Worm (Caenorhabditis elegans) whole organism, mixed stage, embryonic: ENCODE results near the gene F19D8.2.

Experiments
- M03D4.4 ChIP-seq: sonication (generic microtip); optimal IDR thresholded peaks from 2 replicates; lab custom pipeline; 2017; ENCODE audit warnings: mild to moderate bottlenecking, missing genetic modification characterization, missing compliant biosample characterization
- bed-3 ChIP-seq: fragments of 200-800 bp; sonication (Bioruptor generic); optimal IDR thresholded peaks from 3 replicates; lab custom pipeline; 2018; ENCODE audit warnings: mild to moderate bottlenecking, missing genetic modification characterization, moderate library complexity, missing compliant biosample characterization
- blmp-1 ChIP-seq: fragments of 150-350 bp; optimal IDR thresholded peaks from 2 replicates; lab custom pipeline; 2014; ENCODE audit warnings: missing biosample characterization, missing genetic modification characterization
- ceh-39 ChIP-seq: fragments of 150-350 bp; optimal IDR thresholded peaks from 2 replicates; lab custom pipeline; 2014; ENCODE audit warnings: missing biosample characterization, missing genetic modification characterization
- ceh-43 ChIP-seq: fragments of 200-800 bp; sonication (Bioruptor generic); optimal IDR thresholded peaks from 2 replicates; lab custom pipeline; 2018; ENCODE audit warnings: mild to moderate bottlenecking, missing genetic modification characterization, moderate library complexity, missing compliant biosample characterization
- ceh-83 ChIP-seq: fragments of 200-800 bp; sonication (Bioruptor generic); optimal IDR thresholded peaks from 2 replicates; lab custom pipeline; 2018; ENCODE audit warnings: mild to moderate bottlenecking, missing genetic modification characterization, missing compliant biosample characterization
- ces-1 ChIP-seq: fragments of 150-350 bp; optimal IDR thresholded peaks from 2 replicates; lab custom pipeline; 2014; ENCODE audit warnings: missing biosample characterization, missing genetic modification reagents, missing genetic modification characterization
- cnd-1 ChIP-seq: fragments of 200-800 bp; sonication (Bioruptor generic); optimal IDR thresholded peaks from 2 replicates; lab custom pipeline; 2018; ENCODE audit warnings: mild to moderate bottlenecking, missing genetic modification characterization, missing compliant biosample characterization
- drap-1 ChIP-seq: fragments of 200-800 bp; sonication (Bioruptor generic); optimal IDR thresholded peaks from 3 replicates; lab custom pipeline; 2018; ENCODE audit warnings: mild to moderate bottlenecking, missing genetic modification characterization, missing compliant biosample characterization
- elt-1 ChIP-seq: sonication (generic microtip); optimal IDR thresholded peaks from 2 replicates; lab custom pipeline; 2017; ENCODE audit warnings: missing genetic modification characterization, mild to moderate bottlenecking, missing compliant biosample characterization, antibody characterized with exemption, moderate library complexity, borderline replicate concordance; ENCODE audit not compliant: insufficient read depth
- elt-3 ChIP-seq: fragments of 150-350 bp; optimal IDR thresholded peaks from 2 replicates; lab custom pipeline; 2014; ENCODE audit warnings: missing biosample characterization, missing genetic modification characterization
- flh-1 ChIP-seq: fragments of 200-800 bp; sonication (Bioruptor generic); optimal IDR thresholded peaks from 2 replicates; lab custom pipeline; 2018; ENCODE audit warnings: mild to moderate bottlenecking, missing genetic modification characterization, moderate library complexity, missing compliant biosample characterization
- ham-2 ChIP-seq: fragments of 200-800 bp; sonication (Bioruptor generic); optimal IDR thresholded peaks from 2 replicates; lab custom pipeline; 2018; ENCODE audit warnings: mild to moderate bottlenecking, missing genetic modification characterization, missing compliant biosample characterization
- hlh-1 ChIP-seq: fragments of 150-350 bp; optimal IDR thresholded peaks from 2 replicates; lab custom pipeline; 2014; ENCODE audit warnings: missing biosample characterization, missing genetic modification reagents, missing genetic modification characterization
- lin-13 ChIP-seq: fragments of 150-350 bp; optimal IDR thresholded peaks from 2 replicates; lab custom pipeline; 2014; ENCODE audit warnings: missing biosample characterization, missing genetic modification characterization
- lin-32 ChIP-seq: fragments of 200-800 bp; sonication (Bioruptor generic); optimal IDR thresholded peaks from 2 replicates; lab custom pipeline; 2018; ENCODE audit warnings: mild to moderate bottlenecking, missing genetic modification characterization, missing compliant biosample characterization
- lsy-2 ChIP-seq: fragments of 150-350 bp; optimal IDR thresholded peaks from 2 replicates; lab custom pipeline; 2014; ENCODE audit warnings: missing biosample characterization, missing genetic modification characterization
- mab-5 ChIP-seq: fragments of 150-350 bp; optimal IDR thresholded peaks from 2 replicates; lab custom pipeline; 2014; ENCODE audit warnings: missing biosample characterization, missing genetic modification characterization
- mep-1 ChIP-seq: fragments of 150-350 bp; optimal IDR thresholded peaks from 2 replicates; lab custom pipeline; 2017; ENCODE audit warnings: missing biosample characterization, missing genetic modification reagents, missing genetic modification characterization, inconsistent platforms
- mls-2 ChIP-seq: sonication (generic microtip); optimal IDR thresholded peaks from 2 replicates; lab custom pipeline; 2016; ENCODE audit warnings: mild to moderate bottlenecking, missing genetic modification characterization, moderate library complexity, missing compliant biosample characterization
- nhr-12 ChIP-seq: fragments of 150-350 bp; optimal IDR thresholded peaks from 2 replicates; lab custom pipeline; 2014; ENCODE audit warnings: missing biosample characterization, missing genetic modification characterization
- nhr-2 ChIP-seq: fragments of 150-350 bp; optimal IDR thresholded peaks from 2 replicates; lab custom pipeline; 2014; ENCODE audit warnings: missing biosample characterization, missing genetic modification characterization
- nhr-237 ChIP-seq: fragments of 150-350 bp; optimal IDR thresholded peaks from 2 replicates; lab custom pipeline; 2014; ENCODE audit warnings: missing biosample characterization, missing genetic modification characterization
- nhr-28 ChIP-seq: fragments of 150-350 bp; optimal IDR thresholded peaks from 2 replicates; lab custom pipeline; 2014; ENCODE audit warnings: missing biosample characterization, missing genetic modification characterization
- nhr-76 ChIP-seq: sonication (generic microtip); optimal IDR thresholded peaks from 2 replicates; lab custom pipeline; 2017; ENCODE audit warnings: missing biosample characterization, missing genetic modification characterization
- pha-4 ChIP-seq: fragments of 150-350 bp; optimal IDR thresholded peaks from 2 replicates; lab custom pipeline; 2018; ENCODE audit warnings: missing biosample characterization, missing genetic modification reagents, missing genetic modification characterization
- snpc-4 ChIP-seq: fragments of 150-350 bp; optimal IDR thresholded peaks from 2 replicates; lab custom pipeline; 2014; ENCODE audit warnings: missing biosample characterization, missing genetic modification characterization
- sptf-1 ChIP-seq: sonication (generic microtip); optimal IDR thresholded peaks from 2 replicates; lab custom pipeline; 2017; ENCODE audit warnings: mild to moderate bottlenecking, missing genetic modification characterization, moderate library complexity, missing compliant biosample characterization
- tbx-8 ChIP-seq: fragments of 200-800 bp; sonication (Bioruptor generic); optimal IDR thresholded peaks from 2 replicates; lab custom pipeline; 2018; ENCODE audit warnings: mild to moderate bottlenecking, missing genetic modification characterization, moderate library complexity, missing compliant biosample characterization
- unc-120 ChIP-seq: sonication (generic microtip); optimal IDR thresholded peaks from 2 replicates; lab custom pipeline; 2017; ENCODE audit warnings: missing genetic modification characterization, missing compliant biosample characterization; ENCODE audit not compliant: poor library complexity, severe bottlenecking
- unc-39 ChIP-seq: fragments of 150-350 bp; optimal IDR thresholded peaks from 2 replicates; lab custom pipeline; 2014; ENCODE audit warnings: missing biosample characterization, missing genetic modification characterization
- unc-62 ChIP-seq: fragments of 150-350 bp; optimal IDR thresholded peaks from 2 replicates; lab custom pipeline; 2014; ENCODE audit warnings: missing biosample characterization, missing genetic modification reagents, missing genetic modification characterization
- ztf-11 ChIP-seq: fragments of 150-350 bp; optimal IDR thresholded peaks from 2 replicates; lab custom pipeline; 2014; ENCODE audit warnings: missing biosample characterization, missing genetic modification characterization

F19D8.2 gene

ce11 chrX:13834127-13834526 is at the start of gene F19D8.2:
TSS of gene F19D8.2 (plus strand) at chrX:13834427.
- TF ChIP-seq lin-32 (GFP tag; lab: Kevin White, UChicago) (no peak), tbx-8 (GFP tag; lab: Kevin White, UChicago) (no peak), nhr-2 (tag; lab: Kevin White, UChicago) (no peak), cnd-1 (no peak), nhr-237 (tag; lab: Kevin White, UChicago) (no peak), elt-3 (tag; lab: Kevin White, UChicago) (no peak), snpc-4 (tag; lab: Kevin White, UChicago) (no peak), ceh-43 (GFP tag; lab: Kevin White, UChicago) (no peak), ztf-11 (tag; lab: Kevin White, UChicago) (no peak), elt-1 (tag; lab: Kevin White, UChicago) (no peak), drap-1 (no peak), lsy-2 (no peak), nhr-28 (tag; lab: Kevin White, UChicago) (no peak), mls-2 (tag; lab: Kevin White, UChicago) (no peak), unc-39 (no peak), flh-1 (GFP tag; lab: Kevin White, UChicago) (no peak), mep-1 (tag; lab: Kevin White, UChicago) (no peak)

DNA sequence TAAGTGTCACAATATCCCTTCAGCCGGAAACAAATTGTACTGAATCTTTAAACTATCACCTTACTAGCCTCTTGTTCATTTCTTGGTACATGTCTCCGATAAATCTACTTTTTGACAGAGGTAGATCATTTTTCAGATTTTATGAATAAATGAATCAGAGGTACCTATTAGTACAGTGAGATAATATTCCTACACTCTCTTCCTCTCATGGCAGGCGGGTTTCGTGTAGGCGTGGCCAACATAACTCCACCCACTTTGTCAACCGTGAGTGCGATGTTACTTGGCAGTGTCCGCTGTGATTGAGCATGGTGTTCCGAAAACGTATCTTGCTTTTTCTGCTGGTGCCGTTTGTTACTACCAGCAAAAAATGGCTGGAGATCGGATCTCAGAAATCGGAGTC is 49.0 kb upstream of the F19D8.2 start, which contains the start of gene F55F3.4:
Gene F55F3.4, plus strand, starts transcription at position 301 of the 400 bp plus-strand sequence.
- TF ChIP-seq tbx-8 (GFP tag; lab: Kevin White, UChicago), result no peak
- TF ChIP-seq mab-5 (tag; lab: Kevin White, UChicago), result no peak
- TF ChIP-seq ceh-39 (tag; lab: Kevin White, UChicago), result no peak
- no peak for TF ChIP-seq flh-1 (GFP tag; lab: Kevin White, UChicago)
- no peak for TF ChIP-seq nhr-237 (tag; lab: Kevin White, UChicago)
- no peak for TF ChIP-seq blmp-1 (tag; lab: Kevin White, UChicago)
- no peak for TF ChIP-seq ztf-11 (tag; lab: Kevin White, UChicago)
- no peak for TF ChIP-seq ceh-43 (GFP tag; lab: Kevin White, UChicago)
- no peak for TF ChIP-seq nhr-28 (tag; lab: Kevin White, UChicago)
- TF ChIP-seq unc-120 (tag; lab: Kevin White, UChicago), result no peak
- no peak for TF ChIP-seq mls-2 (tag; lab: Kevin White, UChicago)
- TF ChIP-seq sptf-1 (tag; lab: Kevin White, UChicago), result no peak
- no peak for TF ChIP-seq M03D4.4 (tag; lab: Kevin White, UChicago)

ce11 chrX:13790532-13790931 is 43.7 kb upstream of the F19D8.2 start, which contains the start of gene ZK1086.3:
TSS of gene ZK1086.3 (plus strand) at chrX:13790832.
- TF ChIP-seq nhr-12, result no peak
- TF ChIP-seq ces-1 (GFP tag; lab: Kevin White, UChicago), result no peak
- TF ChIP-seq M03D4.4 (tag; lab: Kevin White, UChicago), result no peak
- no peak for TF ChIP-seq hlh-1 (tag; lab: Kevin White, UChicago)
- no peak for TF ChIP-seq ham-2 (GFP tag; lab: Kevin White, UChicago)
- no peak for TF ChIP-seq mep-1 (tag; lab: Kevin White, UChicago)
- no peak for TF ChIP-seq drap-1
- no peak for TF ChIP-seq bed-3 (GFP tag; lab: Kevin White, UChicago)
- no peak for TF ChIP-seq nhr-2 (tag; lab: Kevin White, UChicago)
- TF ChIP-seq pha-4 (tag; lab: Kevin White, UChicago), result no peak
- TF ChIP-seq unc-62 (GFP tag; lab: Kevin White, UChicago), result no peak
- no peak for TF ChIP-seq snpc-4 (tag; lab: Kevin White, UChicago)
- no peak for TF ChIP-seq ceh-43 (GFP tag; lab: Kevin White, UChicago)
- no peak for TF ChIP-seq flh-1 (GFP tag; lab: Kevin White, UChicago)
- no peak for TF ChIP-seq nhr-28 (tag; lab: Kevin White, UChicago)
- no peak for TF ChIP-seq lin-32 (GFP tag; lab: Kevin White, UChicago)
- no peak for TF ChIP-seq mab-5 (tag; lab: Kevin White, UChicago)

DNA sequence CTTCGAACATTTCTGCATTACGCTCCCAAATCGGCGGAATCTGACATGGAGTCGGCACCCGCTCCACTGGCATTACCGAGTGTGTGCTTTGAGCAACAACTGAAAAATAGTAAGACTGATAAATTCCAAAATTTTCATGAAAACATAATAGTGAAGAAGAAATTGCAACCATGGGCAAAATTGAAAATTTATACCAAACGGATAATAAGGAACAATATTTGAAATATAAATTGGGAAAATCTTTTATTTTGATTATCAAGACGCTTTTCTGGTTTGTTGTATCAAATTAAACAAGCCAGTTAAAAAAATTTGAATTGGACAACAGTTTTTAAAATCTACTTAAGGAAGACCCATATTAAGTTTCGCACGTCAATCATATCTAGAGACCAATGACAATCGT is 40.7 kb upstream of the F19D8.2 start, which contains the start of gene ZK1086.2:
Gene ZK1086.2, minus strand, starts transcription at position 101 of the 400 bp plus-strand sequence.
- TF ChIP-seq nhr-28 (tag; lab: Kevin White, UChicago) (no peak), ceh-83 (GFP tag; lab: Kevin White, UChicago) (no peak), elt-1 (tag; lab: Kevin White, UChicago) (no peak), nhr-2 (tag; lab: Kevin White, UChicago) (no peak), elt-3 (tag; lab: Kevin White, UChicago) (no peak), ham-2 (GFP tag; lab: Kevin White, UChicago) (no peak), nhr-76 (tag; lab: Kevin White, UChicago) (no peak), tbx-8 (GFP tag; lab: Kevin White, UChicago) (no peak), drap-1 (no peak), lsy-2 (no peak), M03D4.4 (tag; lab: Kevin White, UChicago) (no peak), blmp-1 (tag; lab: Kevin White, UChicago) (no peak), unc-120 (tag; lab: Kevin White, UChicago) (no peak), unc-62 (GFP tag; lab: Kevin White, UChicago) (no peak), nhr-12 (no peak), unc-39 (no peak), lin-13 (no peak), bed-3 (GFP tag; lab: Kevin White, UChicago) (no peak), mls-2 (tag; lab: Kevin White, UChicago) (no peak), hlh-1 (tag; lab: Kevin White, UChicago) (no peak)
